Worm (Caenorhabditis elegans) whole organism, L1 larva: Measurements from ENCODE around the gene end-1.

Experiments used
- C34B4.2 ChIP-seq: sonication (generic microtip); optimal IDR thresholded peaks from 2 replicates; lab custom pipeline; 2017; ENCODE audit warnings: mild to moderate bottlenecking, missing genetic modification characterization, missing compliant biosample characterization
- alr-1 ChIP-seq: fragments of 200-800 bp; sonication (Bioruptor generic); optimal IDR thresholded peaks from 2 replicates; lab custom pipeline; 2018; ENCODE audit warnings: borderline replicate concordance, mild to moderate bottlenecking, missing genetic modification characterization, missing compliant biosample characterization
- aly-2 ChIP-seq: fragments of 150-350 bp; optimal IDR thresholded peaks from 2 replicates; lab custom pipeline; 2014; ENCODE audit warnings: missing biosample characterization, missing genetic modification characterization
- ceh-8 ChIP-seq: fragments of 200-800 bp; sonication (Bioruptor generic); optimal IDR thresholded peaks from 2 replicates; lab custom pipeline; 2018; ENCODE audit warnings: mild to moderate bottlenecking, missing genetic modification characterization, moderate library complexity, missing compliant biosample characterization
- ceh-88 ChIP-seq: fragments of 200-800 bp; sonication (Bioruptor generic); IDR thresholded peaks from 2 replicates; pipeline ENCODE4 v1.3.6; 2022; ENCODE audit warnings: missing genetic modification characterization, missing compliant biosample characterization
- ceh-90 ChIP-seq: sonication (generic microtip); optimal IDR thresholded peaks from 2 replicates; lab custom pipeline; 2016; ENCODE audit warnings: missing genetic modification characterization, missing compliant biosample characterization
- ces-1 ChIP-seq: fragments of 150-350 bp; optimal IDR thresholded peaks from 2 replicates; lab custom pipeline; 2014; ENCODE audit warnings: missing biosample characterization, missing genetic modification reagents, missing genetic modification characterization
- dpl-1 ChIP-seq, 3 experiments: fragments of 150-350 bp in 2 of 3; sonication (generic microtip) in 1 of 3; optimal IDR thresholded peaks; 2 replicates each; lab custom pipeline; 2014 to 2017; ENCODE audit warnings: missing biosample characterization in 3 of 3, missing genetic modification characterization in 3 of 3, missing genetic modification reagents in 3 of 3
- dsc-1 ChIP-seq: sonication (generic microtip); optimal IDR thresholded peaks from 2 replicates; lab custom pipeline; 2016; ENCODE audit warnings: mild to moderate bottlenecking, missing genetic modification characterization, missing compliant biosample characterization
- efl-1 ChIP-seq, 4 experiments: fragments of 150-350 bp; optimal IDR thresholded peaks in 3 of 4; peaks in 1 of 4; 1 replicate in 1 of 4; 2 replicates in 3 of 4; lab custom pipeline; 2014; ENCODE audit warnings: missing biosample characterization in 2 of 4, missing genetic modification characterization in 2 of 4, missing genetic modification reagents in 2 of 4
- egl-13 ChIP-seq: sonication (generic microtip); optimal IDR thresholded peaks from 2 replicates; lab custom pipeline; 2016; ENCODE audit warnings: missing genotype, missing genetic modification reagents, missing genetic modification characterization, missing compliant biosample characterization
- elt-3 ChIP-seq, 6 experiments: fragments of 150-350 bp in 1 of 6; sonication (generic microtip); optimal IDR thresholded peaks; 2 replicates each; lab custom pipeline; 2017 to 2018; ENCODE audit warnings: missing biosample characterization in 6 of 6, missing genetic modification characterization in 6 of 6, inconsistent platforms in 1 of 6
- fkh-10 ChIP-seq: sonication (generic microtip); optimal IDR thresholded peaks from 2 replicates; lab custom pipeline; 2017; ENCODE audit warnings: missing biosample characterization, missing genetic modification reagents, missing genetic modification characterization
- fkh-8 ChIP-seq: sonication (generic microtip); optimal IDR thresholded peaks from 2 replicates; lab custom pipeline; 2016; ENCODE audit warnings: mild to moderate bottlenecking, missing genetic modification characterization, missing compliant biosample characterization
- grh-1 ChIP-seq: fragments of 200-800 bp; sonication (Bioruptor generic); IDR thresholded peaks from 2 replicates; pipeline ENCODE4 v1.3.6; 2022; ENCODE audit warnings: missing genetic modification reagents, missing genetic modification characterization, missing compliant biosample characterization
- hlh-17 ChIP-seq: fragments of 200-800 bp; sonication (Bioruptor generic); optimal IDR thresholded peaks from 2 replicates; lab custom pipeline; 2018; ENCODE audit warnings: missing genetic modification characterization, mild to moderate bottlenecking, missing compliant biosample characterization, moderate library complexity, borderline replicate concordance
- hpl-2 ChIP-seq: fragments of 150-350 bp; optimal IDR thresholded peaks from 2 replicates; lab custom pipeline; 2014; ENCODE audit warnings: missing biosample characterization, missing genetic modification reagents, missing genetic modification characterization
- jun-1 ChIP-seq: fragments of 150-350 bp; optimal IDR thresholded peaks from 2 replicates; lab custom pipeline; 2014; ENCODE audit warnings: missing biosample characterization, missing genetic modification reagents, missing genetic modification characterization
- lin-14 ChIP-seq: fragments of 200-800 bp; sonication (Bioruptor generic); optimal IDR thresholded peaks from 2 replicates; lab custom pipeline; 2018; ENCODE audit warnings: mild to moderate bottlenecking, missing genetic modification characterization, moderate library complexity, missing compliant biosample characterization
- lin-35 ChIP-seq, 2 experiments: fragments of 150-350 bp; optimal IDR thresholded peaks; 2 replicates each; lab custom pipeline; 2014; ENCODE audit warnings: missing biosample characterization in 2 of 2, missing genetic modification characterization in 2 of 2, missing genetic modification reagents in 2 of 2
- lin-39 ChIP-seq: fragments of 150-350 bp; optimal IDR thresholded peaks from 2 replicates; lab custom pipeline; 2014; ENCODE audit warnings: missing biosample characterization, missing genetic modification reagents, missing genetic modification characterization
- mab-9 ChIP-seq: fragments of 200-800 bp; sonication (Bioruptor generic); IDR thresholded peaks from 2 replicates; pipeline ENCODE4 v1.3.6; 2022; ENCODE audit warnings: missing genetic modification reagents, missing genetic modification characterization, missing compliant biosample characterization
- mdl-1 ChIP-seq, 2 experiments: fragments of 150-350 bp; optimal IDR thresholded peaks; 2 replicates each; lab custom pipeline; 2014 to 2017; ENCODE audit warnings: missing biosample characterization in 2 of 2, missing genetic modification characterization in 2 of 2, inconsistent platforms in 1 of 2
- mep-1 ChIP-seq: fragments of 150-350 bp; optimal IDR thresholded peaks from 2 replicates; lab custom pipeline; 2014; ENCODE audit warnings: missing biosample characterization, missing genetic modification characterization
- nhr-237 ChIP-seq: fragments of 150-350 bp; optimal IDR thresholded peaks from 2 replicates; lab custom pipeline; 2014; ENCODE audit warnings: missing biosample characterization, missing genetic modification characterization
- nhr-47 ChIP-seq: sonication (generic microtip); optimal IDR thresholded peaks from 2 replicates; lab custom pipeline; 2016; ENCODE audit warnings: mild to moderate bottlenecking, missing genetic modification characterization, moderate library complexity, missing compliant biosample characterization
- nhr-76 ChIP-seq: sonication (generic microtip); optimal IDR thresholded peaks from 2 replicates; lab custom pipeline; 2017; ENCODE audit warnings: missing biosample characterization, missing genetic modification characterization
- nhr-84 ChIP-seq: sonication (generic microtip); optimal IDR thresholded peaks from 2 replicates; lab custom pipeline; 2017; ENCODE audit warnings: missing biosample characterization, missing genetic modification characterization
- nhr-85 ChIP-seq: sonication (generic microtip); peaks from one replicate; lab custom pipeline; 2016; ENCODE audit warnings: missing genetic modification characterization, inconsistent platforms, missing compliant biosample characterization
- nhr-90 ChIP-seq: sonication (generic microtip); optimal IDR thresholded peaks from 2 replicates; lab custom pipeline; 2016; ENCODE audit warnings: mild to moderate bottlenecking, missing genetic modification characterization, missing compliant biosample characterization; ENCODE audit not compliant: poor library complexity
- pag-3 ChIP-seq: sonication (generic microtip); optimal IDR thresholded peaks from 2 replicates; lab custom pipeline; 2017; ENCODE audit warnings: missing genetic modification characterization, mild to moderate bottlenecking, missing compliant biosample characterization, antibody characterized with exemption, borderline replicate concordance; ENCODE audit not compliant: insufficient read depth
- pax-3 ChIP-seq: fragments of 200-800 bp; sonication (Bioruptor generic); optimal IDR thresholded peaks from 2 replicates; lab custom pipeline; 2018; ENCODE audit warnings: mild to moderate bottlenecking, missing genetic modification characterization, moderate library complexity, missing compliant biosample characterization
- pqm-1 ChIP-seq: sonication (generic microtip); optimal IDR thresholded peaks from 3 replicates; lab custom pipeline; 2017; ENCODE audit warnings: missing biosample characterization, missing genetic modification characterization
- rnt-1 ChIP-seq: sonication (generic microtip); optimal IDR thresholded peaks from 2 replicates; lab custom pipeline; 2016; ENCODE audit warnings: mild to moderate bottlenecking, missing genetic modification characterization, moderate library complexity, missing compliant biosample characterization
- snpc-4 ChIP-seq: fragments of 150-350 bp; optimal IDR thresholded peaks from 2 replicates; lab custom pipeline; 2014; ENCODE audit warnings: missing biosample characterization, missing genetic modification characterization
- snu-23 ChIP-seq: sonication (generic microtip); optimal IDR thresholded peaks from 2 replicates; lab custom pipeline; 2016; ENCODE audit warnings: missing genetic modification characterization, missing compliant biosample characterization
- sup-37 ChIP-seq: fragments of 200-800 bp; sonication (Bioruptor generic); optimal IDR thresholded peaks from 2 replicates; lab custom pipeline; 2018; ENCODE audit warnings: mild to moderate bottlenecking, missing genetic modification characterization, missing compliant biosample characterization
- tlp-1 ChIP-seq: fragments of 150-350 bp; optimal IDR thresholded peaks from 2 replicates; lab custom pipeline; 2014; ENCODE audit warnings: missing biosample characterization, missing genetic modification characterization
- unc-86 ChIP-seq: sonication (generic microtip); optimal IDR thresholded peaks from 2 replicates; lab custom pipeline; 2016; ENCODE audit warnings: missing genetic modification characterization, missing compliant biosample characterization
- vab-15 ChIP-seq: sonication (generic microtip); optimal IDR thresholded peaks from 2 replicates; lab custom pipeline; 2017; ENCODE audit warnings: missing genotype, mild to moderate bottlenecking, missing genetic modification characterization, missing compliant biosample characterization
- ztf-11 ChIP-seq, 2 experiments: sonication (generic microtip); optimal IDR thresholded peaks; 2 replicates each; lab custom pipeline; 2016 to 2017; ENCODE audit warnings: missing genetic modification characterization in 2 of 2, missing biosample characterization in 1 of 2, missing compliant biosample characterization in 1 of 2

end-1 gene

ce11 chrV:14012002-14012554 lies 27.1 kb downstream of the end-1 start, which contains the start of the genes ddx-17 and aip-1 (continued):
- TF ChIP-seq mdl-1 (tag; optimal IDR thresholded peaks at IDR 0.05; lab: Kevin White, UChicago) (peak in 1 of 2 experiments; percentile 64), nhr-90 (tag; lab: Kevin White, UChicago) (peak; percentile 42), elt-3 (tag; optimal IDR thresholded peaks at IDR 0.05; lab: Kevin White, UChicago) (peak in 1 of 6 experiments; percentile 49), tlp-1 (tag; lab: Kevin White, UChicago) (no peak), pag-3 (no peak), hlh-17 (no peak), mab-9 (GFP tag; lab: Robert Waterston, UW) (peak; percentile 20; the same call in 1 of the 2 replicates), grh-1 (GFP tag; lab: Robert Waterston, UW) (peak; percentile 19; the same call in 1 of the 2 replicates), pqm-1 (tag; lab: Kevin White, UChicago) (no peak), aly-2 (no peak), dsc-1 (peak; percentile 55), hpl-2 (GFP tag; lab: Kevin White, UChicago) (peak; percentile 37), ces-1 (GFP tag; lab: Kevin White, UChicago) (no peak), pax-3 (tag; lab: Kevin White, UChicago) (peak; percentile 74), nhr-84 (tag; lab: Kevin White, UChicago) (no peak), lin-14 (peak; percentile 83), snu-23 (peak; percentile 84), dpl-1 (GFP tag; optimal IDR thresholded peaks at IDR 0.05; lab: Kevin White, UChicago) (peak; percentile 64 to 82 (median 78)), mep-1 (tag; lab: Kevin White, UChicago) (peak; percentile 82), nhr-237 (tag; lab: Kevin White, UChicago) (no peak), egl-13 (tag; lab: Kevin White, UChicago) (peak; percentile 70), efl-1 (optimal IDR thresholded peaks at IDR 0.05; lab: Kevin White, UChicago) (peak; percentile 80 to 83), efl-1 (GFP tag; optimal IDR thresholded peaks at IDR 0.05 in 1 of 2; lab: Kevin White, UChicago) (peak; percentile 76 to 96), snpc-4 (peak; percentile 27), alr-1 (tag; lab: Kevin White, UChicago) (no peak), jun-1 (tag; lab: Kevin White, UChicago) (peak; percentile 61), nhr-76 (no peak), nhr-47 (tag; lab: Kevin White, UChicago) (peak; percentile 81), lin-35 (GFP tag; optimal IDR thresholded peaks at IDR 0.05; lab: Kevin White, UChicago) (peak; percentile 81 to 90), ceh-8 (GFP tag; lab: Kevin White, UChicago) (no peak), vab-15 (tag; lab: Kevin White, UChicago) (peak; percentile 1), sup-37 (no peak), lin-39 (tag; lab: Kevin White, UChicago) (peak; percentile 19), fkh-8 (tag; lab: Kevin White, UChicago) (peak; percentile 91), unc-86 (peak; percentile 56), ceh-90 (tag; lab: Kevin White, UChicago) (no peak), ceh-88 (GFP tag; lab: Robert Waterston, UW) (no peak), ztf-11 (tag; optimal IDR thresholded peaks at IDR 0.05; lab: Kevin White, UChicago) (no peak), fkh-10 (GFP tag; lab: Kevin White, UChicago) (no peak), C34B4.2 (tag; lab: Kevin White, UChicago) (no peak), nhr-85 (tag; lab: Kevin White, UChicago) (peak; percentile 81), rnt-1 (tag; lab: Kevin White, UChicago) (peak; percentile 74)
